Worm (Caenorhabditis elegans) whole organism, L2 larva: ENCODE results near the gene mrps-22.

Experiments used
- lin-39 ChIP-seq: fragments of 150-350 bp; optimal IDR thresholded peaks from 2 replicates; lab custom pipeline; 2014; ENCODE audit warnings: missing biosample characterization, missing genetic modification reagents, missing genetic modification characterization
- unc-55 ChIP-seq: fragments of 150-350 bp; sonication (generic microtip); optimal IDR thresholded peaks from 3 replicates; lab custom pipeline; 2014; ENCODE audit warnings: missing biosample characterization, missing genetic modification reagents, missing genetic modification characterization

- TF ChIP-seq unc-55 (GFP tag; lab: Kevin White, UChicago) (no peak), lin-39 (tag; lab: Kevin White, UChicago) (no peak)
These were observed 44.8 kb upstream of the mrps-22 start, which contains the start of gene R166.2 for ce11 chrII:10537571-10537970.
